Fruit fly (Drosophila melanogaster) whole organism, adult: ENCODE data around the gene ClpX.

Source experiments
- CG11617 ChIP-seq: fragments of 200-800 bp; sonication (Bioruptor generic); optimal IDR thresholded peaks from 2 replicates; lab custom pipeline; 2017; ENCODE audit warnings: mild to moderate bottlenecking, missing biosample characterization, missing genetic modification reagents, missing genetic modification characterization
- CG5204 ChIP-seq: fragments of 200-800 bp; sonication (Bioruptor generic); optimal IDR thresholded peaks from 2 replicates; lab custom pipeline; 2016; ENCODE audit warnings: missing biosample characterization, missing genetic modification characterization
- CG7101 ChIP-seq: fragments of 200-800 bp; sonication (Bioruptor generic); optimal IDR thresholded peaks from 2 replicates; lab custom pipeline; 2018; ENCODE audit warnings: missing biosample characterization, mild to moderate bottlenecking, missing genetic modification characterization, moderate library complexity
- Clk ChIP-seq: fragments of 200-800 bp; sonication (Bioruptor generic); optimal IDR thresholded peaks from 2 replicates; lab custom pipeline; 2017; ENCODE audit warnings: missing biosample characterization, missing genetic modification characterization
- bab1 ChIP-seq: fragments of 200-800 bp; sonication (Bioruptor generic); optimal IDR thresholded peaks from 3 replicates; lab custom pipeline; 2019; ENCODE audit warnings: missing biosample characterization, mild to moderate bottlenecking, missing genetic modification characterization, moderate library complexity
- cic ChIP-seq: fragments of 200-800 bp; sonication (Bioruptor generic); optimal IDR thresholded peaks from 2 replicates; lab custom pipeline; 2017; ENCODE audit warnings: missing biosample characterization, mild to moderate bottlenecking, missing genetic modification characterization, moderate library complexity
- kay ChIP-seq: fragments of 200-800 bp; sonication (Bioruptor generic); peaks from one replicate; lab custom pipeline; 2016; ENCODE audit warnings: missing biosample characterization, missing genetic modification characterization, borderline replicate concordance
- ovo ChIP-seq: fragments of 200-800 bp; sonication (Bioruptor generic); optimal IDR thresholded peaks from 2 replicates; lab custom pipeline; 2016; ENCODE audit warnings: missing biosample characterization, missing genetic modification characterization
- tj ChIP-seq: fragments of 200-800 bp; sonication (Bioruptor generic); optimal IDR thresholded peaks from 3 replicates; lab custom pipeline; 2017; ENCODE audit warnings: missing biosample characterization, mild to moderate bottlenecking, missing genetic modification characterization, moderate library complexity
- toe ChIP-seq: fragments of 200-800 bp; sonication (Bioruptor generic); optimal IDR thresholded peaks from 2 replicates; lab custom pipeline; 2016; ENCODE audit warnings: missing biosample characterization, missing genetic modification characterization

- peak; percentile 66 for TF ChIP-seq cic (GFP tag; lab: Kevin White, UChicago)
- no peak for TF ChIP-seq bab1 (GFP tag; lab: Kevin White, UChicago)
- TF ChIP-seq kay (GFP tag; lab: Kevin White, UChicago) = no peak
- no peak for TF ChIP-seq CG7101 (tag; lab: Kevin White, UChicago)
- TF ChIP-seq Clk (GFP tag; lab: Kevin White, UChicago) = no peak
- TF ChIP-seq tj = no peak
- no peak for TF ChIP-seq CG11617 (GFP tag; lab: Kevin White, UChicago)
- TF ChIP-seq ovo (GFP tag; lab: Kevin White, UChicago) = no peak
- no peak for TF ChIP-seq toe
- TF ChIP-seq CG5204 (GFP tag; lab: Kevin White, UChicago) = no peak
Observed at dm6 chr3R:19847591-19848256, 55.8 kb downstream of the ClpX start.
